Worm (Caenorhabditis elegans) whole organism, L3 larva: Measurements from ENCODE around the gene C28C12.12.

Experiments
- R02D3.7 ChIP-seq: fragments of 150-350 bp; optimal IDR thresholded peaks from 2 replicates; lab custom pipeline; 2014; ENCODE audit warnings: missing biosample characterization, missing genetic modification characterization
- ZK546.5 ChIP-seq: sonication (generic microtip); optimal IDR thresholded peaks from 2 replicates; lab custom pipeline; 2017; ENCODE audit warnings: missing biosample characterization, missing genetic modification characterization
- aly-2 ChIP-seq: fragments of 150-350 bp; optimal IDR thresholded peaks from 2 replicates; lab custom pipeline; 2014; ENCODE audit warnings: missing biosample characterization, missing genetic modification characterization
- ama-1 ChIP-seq: fragments of 150-350 bp; optimal IDR thresholded peaks from 2 replicates; lab custom pipeline; 2018
- ceh-28 ChIP-seq: fragments of 150-350 bp; optimal IDR thresholded peaks from 2 replicates; lab custom pipeline; 2014; ENCODE audit warnings: missing biosample characterization, missing genetic modification reagents, missing genetic modification characterization
- ceh-82 ChIP-seq: fragments of 150-350 bp; optimal IDR thresholded peaks from 2 replicates; lab custom pipeline; 2014; ENCODE audit warnings: missing biosample characterization, missing genetic modification characterization
- daf-12 ChIP-seq: fragments of 150-350 bp; optimal IDR thresholded peaks from 2 replicates; lab custom pipeline; 2014; ENCODE audit warnings: missing biosample characterization, missing genetic modification reagents, missing genetic modification characterization
- egl-5 ChIP-seq: fragments of 150-350 bp; optimal IDR thresholded peaks from 2 replicates; lab custom pipeline; 2017; ENCODE audit warnings: missing biosample characterization, missing genetic modification reagents, missing genetic modification characterization, inconsistent platforms
- elt-1 ChIP-seq: fragments of 150-350 bp; optimal IDR thresholded peaks from 2 replicates; lab custom pipeline; 2014; ENCODE audit warnings: missing biosample characterization, missing genetic modification characterization
- elt-2 ChIP-seq: sonication (generic microtip); optimal IDR thresholded peaks from 2 replicates; lab custom pipeline; 2016; ENCODE audit warnings: missing genetic modification reagents, mild to moderate bottlenecking, missing genetic modification characterization, missing compliant biosample characterization
- elt-3 ChIP-seq, 3 experiments: fragments of 150-350 bp in 1 of 3; sonication (generic microtip) in 2 of 3; optimal IDR thresholded peaks; 2 replicates in 2 of 3; 4 replicates in 1 of 3; lab custom pipeline; 2014 to 2017; ENCODE audit warnings: missing biosample characterization in 3 of 3, missing genetic modification characterization in 3 of 3
- fkh-2 ChIP-seq: fragments of 150-350 bp; optimal IDR thresholded peaks from 2 replicates; lab custom pipeline; 2014; ENCODE audit warnings: missing biosample characterization, missing genetic modification reagents, missing genetic modification characterization
- fos-1 ChIP-seq: fragments of 150-350 bp; optimal IDR thresholded peaks from 2 replicates; lab custom pipeline; 2014; ENCODE audit warnings: missing biosample characterization, missing genetic modification characterization
- hmg-11 ChIP-seq: sonication (generic microtip); optimal IDR thresholded peaks from 2 replicates; lab custom pipeline; 2016; ENCODE audit warnings: missing genetic modification characterization, missing compliant biosample characterization
- jun-1 ChIP-seq: fragments of 150-350 bp; optimal IDR thresholded peaks from 2 replicates; lab custom pipeline; 2014; ENCODE audit warnings: missing biosample characterization, missing genetic modification reagents, missing genetic modification characterization
- lin-39 ChIP-seq: fragments of 150-350 bp; optimal IDR thresholded peaks from 2 replicates; lab custom pipeline; 2018; ENCODE audit warnings: missing biosample characterization, missing genetic modification reagents, missing genetic modification characterization
- mml-1 ChIP-seq: fragments of 150-350 bp; sonication (generic microtip); optimal IDR thresholded peaks from 3 replicates; lab custom pipeline; 2014; ENCODE audit warnings: missing biosample characterization, missing genetic modification characterization
- nfya-1 ChIP-seq: sonication (generic microtip); optimal IDR thresholded peaks from 2 replicates; lab custom pipeline; 2017; ENCODE audit warnings: missing genetic modification characterization, mild to moderate bottlenecking, missing compliant biosample characterization, antibody characterized with exemption, moderate library complexity; ENCODE audit not compliant: insufficient read depth
- nhr-11 ChIP-seq: fragments of 150-350 bp; optimal IDR thresholded peaks from 2 replicates; lab custom pipeline; 2014; ENCODE audit warnings: missing biosample characterization, missing genetic modification characterization
- nhr-23 ChIP-seq: fragments of 150-350 bp; optimal IDR thresholded peaks from 2 replicates; lab custom pipeline; 2014; ENCODE audit warnings: missing biosample characterization, missing genetic modification reagents, missing genetic modification characterization
- nhr-237 ChIP-seq: fragments of 150-350 bp; optimal IDR thresholded peaks from 2 replicates; lab custom pipeline; 2014; ENCODE audit warnings: missing biosample characterization, missing genetic modification characterization
- nhr-67 ChIP-seq: fragments of 150-350 bp; optimal IDR thresholded peaks from 2 replicates; lab custom pipeline; 2014; ENCODE audit warnings: missing biosample characterization, missing genetic modification characterization
- nhr-76 ChIP-seq: fragments of 150-350 bp; sonication (generic microtip); optimal IDR thresholded peaks from 5 replicates; lab custom pipeline; 2014; ENCODE audit warnings: missing biosample characterization, missing genetic modification characterization
- nhr-77 ChIP-seq: fragments of 150-350 bp; optimal IDR thresholded peaks from 2 replicates; lab custom pipeline; 2014; ENCODE audit warnings: missing biosample characterization, missing genetic modification characterization
- pha-4 ChIP-seq: fragments of 150-350 bp; optimal IDR thresholded peaks from 2 replicates; lab custom pipeline; 2014; ENCODE audit warnings: missing biosample characterization, missing genetic modification reagents, missing genetic modification characterization
- pqm-1 ChIP-seq: fragments of 150-350 bp; optimal IDR thresholded peaks from 2 replicates; lab custom pipeline; 2017; ENCODE audit warnings: missing biosample characterization, missing genetic modification characterization, inconsistent platforms
- sea-2 ChIP-seq: fragments of 150-350 bp; sonication (generic microtip); optimal IDR thresholded peaks from 4 replicates; lab custom pipeline; 2014; ENCODE audit warnings: missing biosample characterization, missing genetic modification reagents, missing genetic modification characterization
- skn-1 ChIP-seq: fragments of 150-350 bp; optimal IDR thresholded peaks from 2 replicates; lab custom pipeline; 2014; ENCODE audit warnings: missing biosample characterization, missing genetic modification characterization
- tbx-2 ChIP-seq: sonication (generic microtip); optimal IDR thresholded peaks from 2 replicates; lab custom pipeline; 2016; ENCODE audit warnings: mild to moderate bottlenecking, missing genetic modification characterization, missing compliant biosample characterization
- unc-62 ChIP-seq: fragments of 150-350 bp; sonication (generic microtip); optimal IDR thresholded peaks from 4 replicates; lab custom pipeline; 2014; ENCODE audit warnings: missing biosample characterization, missing genetic modification reagents, missing genetic modification characterization
- ztf-4 ChIP-seq: fragments of 150-350 bp; optimal IDR thresholded peaks from 2 replicates; lab custom pipeline; 2014; ENCODE audit warnings: missing biosample characterization, missing genetic modification characterization

Gene C28C12.12

ce11 chrIV:8462376-8462775 lies 33.8 kb downstream of the C28C12.12 start:
- TF ChIP-seq tbx-2 (tag; lab: Kevin White, UChicago): no peak
- TF ChIP-seq fkh-2: no peak
- no peak for TF ChIP-seq nfya-1 (tag; lab: Kevin White, UChicago)
- TF ChIP-seq elt-1 (tag; lab: Kevin White, UChicago): no peak
- no peak for TF ChIP-seq R02D3.7 (tag; lab: Kevin White, UChicago)
- no peak for TF ChIP-seq aly-2 (tag; lab: Kevin White, UChicago)
- TF ChIP-seq lin-39: no peak
- no peak for TF ChIP-seq nhr-23 (tag; lab: Kevin White, UChicago)
- no peak for TF ChIP-seq ceh-82 (tag; lab: Kevin White, UChicago)
- TF ChIP-seq hmg-11 (tag; lab: Kevin White, UChicago): no peak
- no peak for TF ChIP-seq ceh-28 (tag; lab: Kevin White, UChicago)
- TF ChIP-seq nhr-237: no peak
- no peak for TF ChIP-seq nhr-11
- TF ChIP-seq egl-5 (tag; lab: Kevin White, UChicago): no peak

- TF ChIP-seq elt-2 (tag; lab: Kevin White, UChicago) (no peak), nhr-11 (no peak), ZK546.5 (tag; lab: Kevin White, UChicago) (no peak), mml-1 (tag; lab: Kevin White, UChicago) (no peak), elt-3 (tag; optimal IDR thresholded peaks at IDR 0.05; lab: Kevin White, UChicago) (no peak), unc-62 (GFP tag; lab: Kevin White, UChicago) (no peak), ztf-4 (tag; lab: Kevin White, UChicago) (no peak), egl-5 (tag; lab: Kevin White, UChicago) (no peak)
Measured at ce11 chrIV:8461177-8461576, 35.0 kb downstream of the C28C12.12 start.

DNA sequence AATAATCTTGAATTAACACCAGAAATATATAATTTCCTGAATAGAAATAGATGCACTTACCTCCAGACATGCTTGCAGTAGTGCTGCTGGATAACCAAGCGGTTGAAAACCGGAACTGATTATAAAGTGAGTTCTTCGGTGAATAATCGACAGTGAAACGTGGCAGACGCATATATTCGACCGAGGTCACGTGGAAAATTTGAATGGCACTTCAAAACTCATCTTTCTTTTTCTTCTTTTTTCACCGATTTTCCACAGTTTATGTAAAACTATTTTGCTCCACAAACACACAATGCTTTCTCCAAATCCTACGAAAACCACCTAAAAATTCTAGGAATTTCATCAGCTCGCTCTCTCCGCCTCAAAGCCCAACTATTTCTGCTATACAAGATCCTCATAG lies 36.0 kb downstream of the C28C12.12 start, which contains the start of gene ant-1.4:
ant-1.4 (minus strand) TSS at position 101 of the 400 bp plus-strand sequence.
- TF ChIP-seq unc-62 (GFP tag; lab: Kevin White, UChicago) (no peak), ztf-4 (tag; lab: Kevin White, UChicago) (no peak), ceh-82 (tag; lab: Kevin White, UChicago) (no peak)

ce11 chrIV:8456899-8457298 lies 39.3 kb downstream of the C28C12.12 start, which contains the start of gene syx-4:
TSS of gene syx-4 (plus strand) at chrIV:8457280.
- no peak for TF ChIP-seq daf-12 (tag; lab: Kevin White, UChicago)

DNA sequence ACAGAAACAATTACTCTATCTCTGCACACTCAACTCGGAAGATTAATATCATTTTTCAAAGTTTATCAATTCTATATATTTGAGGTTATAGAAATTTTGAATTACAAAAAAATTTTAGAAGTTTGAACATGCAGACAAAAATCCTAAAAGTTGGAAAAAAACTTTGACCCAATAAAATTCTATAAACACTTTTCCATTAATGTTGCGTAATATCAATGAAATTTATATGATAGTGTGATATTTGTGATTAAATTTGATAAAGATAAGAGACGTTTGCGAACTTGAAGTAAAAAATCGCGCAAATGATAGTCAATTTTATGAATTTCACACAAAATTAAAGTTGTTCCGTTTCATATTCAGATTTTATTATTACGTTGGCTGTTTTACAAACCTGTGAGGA lies 42.1 kb downstream of the C28C12.12 start:
- TF ChIP-seq sea-2 (GFP tag; lab: Kevin White, UChicago) (no peak), nfya-1 (tag; lab: Kevin White, UChicago) (no peak), hmg-11 (tag; lab: Kevin White, UChicago) (no peak), tbx-2 (tag; lab: Kevin White, UChicago) (no peak), ama-1 (lab: Kevin White, UChicago) (no peak), pqm-1 (peak; percentile 35), skn-1 (tag; lab: Kevin White, UChicago) (no peak), pha-4 (tag; lab: Kevin White, UChicago) (no peak), nhr-67 (tag; lab: Kevin White, UChicago) (no peak), fos-1 (no peak), aly-2 (tag; lab: Kevin White, UChicago) (no peak), mml-1 (tag; lab: Kevin White, UChicago) (no peak), nhr-77 (tag; lab: Kevin White, UChicago) (no peak), R02D3.7 (tag; lab: Kevin White, UChicago) (no peak), elt-2 (tag; lab: Kevin White, UChicago) (peak; percentile 75)

- peak; percentile 59 for TF ChIP-seq jun-1 (tag; lab: Kevin White, UChicago)
- no peak for TF ChIP-seq elt-1 (tag; lab: Kevin White, UChicago)
- no peak for TF ChIP-seq nhr-76 (tag; lab: Kevin White, UChicago)
- TF ChIP-seq aly-2 (tag; lab: Kevin White, UChicago): no peak
- TF ChIP-seq hmg-11 (tag; lab: Kevin White, UChicago): no peak
- peak; percentile 85 for TF ChIP-seq pqm-1
- peak; percentile 97 for TF ChIP-seq elt-2 (tag; lab: Kevin White, UChicago)
- peak; percentile 33 for TF ChIP-seq pha-4 (tag; lab: Kevin White, UChicago)
- TF ChIP-seq mml-1 (tag; lab: Kevin White, UChicago): no peak
- no peak for TF ChIP-seq R02D3.7 (tag; lab: Kevin White, UChicago)
- no peak for TF ChIP-seq skn-1 (tag; lab: Kevin White, UChicago)
Measured at ce11 chrIV:8453178-8453577, 43.0 kb downstream of the C28C12.12 start.
